Worm (Caenorhabditis elegans) whole organism, L1 larva: ENCODE data around the gene R07D5.2.

Source experiments
- C04F5.9 ChIP-seq: sonication (generic microtip); optimal IDR thresholded peaks from 2 replicates; lab custom pipeline; 2016; ENCODE audit warnings: missing genetic modification characterization, missing compliant biosample characterization
- ama-1 ChIP-seq: fragments of 150-350 bp; optimal IDR thresholded peaks from 2 replicates; lab custom pipeline; 2014
- blmp-1 ChIP-seq: fragments of 150-350 bp; optimal IDR thresholded peaks from 2 replicates; lab custom pipeline; 2014; ENCODE audit warnings: missing biosample characterization, missing genetic modification characterization
- ceh-82 ChIP-seq, 3 experiments: fragments of 150-350 bp in 1 of 3; sonication (generic microtip) in 2 of 3; optimal IDR thresholded peaks; 2 replicates each; lab custom pipeline; 2014 to 2017; ENCODE audit warnings: missing biosample characterization in 3 of 3, missing genetic modification characterization in 3 of 3
- ceh-88 ChIP-seq: fragments of 200-800 bp; sonication (Bioruptor generic); IDR thresholded peaks from 2 replicates; pipeline ENCODE4 v1.3.6; 2022; ENCODE audit warnings: missing genetic modification characterization, missing compliant biosample characterization
- ceh-90 ChIP-seq: sonication (generic microtip); optimal IDR thresholded peaks from 2 replicates; lab custom pipeline; 2016; ENCODE audit warnings: missing genetic modification characterization, missing compliant biosample characterization
- dpl-1 ChIP-seq, 3 experiments: fragments of 150-350 bp in 2 of 3; sonication (generic microtip) in 1 of 3; optimal IDR thresholded peaks; 2 replicates each; lab custom pipeline; 2014 to 2017; ENCODE audit warnings: missing biosample characterization in 3 of 3, missing genetic modification characterization in 3 of 3, missing genetic modification reagents in 3 of 3
- efl-1 ChIP-seq, 4 experiments: fragments of 150-350 bp; optimal IDR thresholded peaks in 3 of 4; peaks in 1 of 4; 1 replicate in 1 of 4; 2 replicates in 3 of 4; lab custom pipeline; 2014; ENCODE audit warnings: missing biosample characterization in 2 of 4, missing genetic modification characterization in 2 of 4, missing genetic modification reagents in 2 of 4
- efl-3 ChIP-seq: fragments of 200-800 bp; sonication (Bioruptor generic); optimal IDR thresholded peaks from 2 replicates; lab custom pipeline; 2018; ENCODE audit warnings: mild to moderate bottlenecking, missing genetic modification characterization, missing compliant biosample characterization
- egl-13 ChIP-seq: sonication (generic microtip); optimal IDR thresholded peaks from 2 replicates; lab custom pipeline; 2016; ENCODE audit warnings: missing genotype, missing genetic modification reagents, missing genetic modification characterization, missing compliant biosample characterization
- fos-1 ChIP-seq: fragments of 150-350 bp; optimal IDR thresholded peaks from 2 replicates; lab custom pipeline; 2014; ENCODE audit warnings: missing biosample characterization, missing genetic modification characterization
- grh-1 ChIP-seq: fragments of 200-800 bp; sonication (Bioruptor generic); IDR thresholded peaks from 2 replicates; pipeline ENCODE4 v1.3.6; 2022; ENCODE audit warnings: missing genetic modification reagents, missing genetic modification characterization, missing compliant biosample characterization
- hlh-17 ChIP-seq: fragments of 200-800 bp; sonication (Bioruptor generic); optimal IDR thresholded peaks from 2 replicates; lab custom pipeline; 2018; ENCODE audit warnings: missing genetic modification characterization, mild to moderate bottlenecking, missing compliant biosample characterization, moderate library complexity, borderline replicate concordance
- irx-1 ChIP-seq: sonication (generic microtip); optimal IDR thresholded peaks from 2 replicates; lab custom pipeline; 2016; ENCODE audit warnings: missing genetic modification characterization, missing compliant biosample characterization
- isw-1 ChIP-seq: fragments of 200-800 bp; sonication (Bioruptor generic); IDR thresholded peaks from 2 replicates; pipeline ENCODE4 v1.3.6; 2022; ENCODE audit warnings: missing genetic modification characterization, missing compliant biosample characterization
- jun-1 ChIP-seq: fragments of 150-350 bp; optimal IDR thresholded peaks from 2 replicates; lab custom pipeline; 2014; ENCODE audit warnings: missing biosample characterization, missing genetic modification reagents, missing genetic modification characterization
- lin-13 ChIP-seq: fragments of 150-350 bp; optimal IDR thresholded peaks from 2 replicates; lab custom pipeline; 2014; ENCODE audit warnings: missing biosample characterization, missing genetic modification reagents, missing genetic modification characterization
- lin-14 ChIP-seq: fragments of 200-800 bp; sonication (Bioruptor generic); optimal IDR thresholded peaks from 2 replicates; lab custom pipeline; 2018; ENCODE audit warnings: mild to moderate bottlenecking, missing genetic modification characterization, moderate library complexity, missing compliant biosample characterization
- lin-15B ChIP-seq: fragments of 150-350 bp; sonication (generic microtip); optimal IDR thresholded peaks from 3 replicates; lab custom pipeline; 2014; ENCODE audit warnings: missing biosample characterization, missing genetic modification characterization
- lin-35 ChIP-seq, 2 experiments: fragments of 150-350 bp; optimal IDR thresholded peaks; 2 replicates each; lab custom pipeline; 2014; ENCODE audit warnings: missing biosample characterization in 2 of 2, missing genetic modification characterization in 2 of 2, missing genetic modification reagents in 2 of 2
- lin-39 ChIP-seq: fragments of 150-350 bp; optimal IDR thresholded peaks from 2 replicates; lab custom pipeline; 2014; ENCODE audit warnings: missing biosample characterization, missing genetic modification reagents, missing genetic modification characterization
- lsy-2 ChIP-seq, 2 experiments: fragments of 150-350 bp; optimal IDR thresholded peaks; 2 replicates each; lab custom pipeline; 2014; ENCODE audit warnings: missing biosample characterization in 2 of 2, missing genetic modification characterization in 2 of 2
- mdl-1 ChIP-seq, 2 experiments: fragments of 150-350 bp; optimal IDR thresholded peaks; 2 replicates each; lab custom pipeline; 2014 to 2017; ENCODE audit warnings: missing biosample characterization in 2 of 2, missing genetic modification characterization in 2 of 2, inconsistent platforms in 1 of 2
- mef-2 ChIP-seq: fragments of 150-350 bp; optimal IDR thresholded peaks from 2 replicates; lab custom pipeline; 2014; ENCODE audit warnings: missing biosample characterization, missing genetic modification characterization
- mep-1 ChIP-seq: fragments of 150-350 bp; optimal IDR thresholded peaks from 2 replicates; lab custom pipeline; 2014; ENCODE audit warnings: missing biosample characterization, missing genetic modification characterization
- nhr-11 ChIP-seq: fragments of 150-350 bp; optimal IDR thresholded peaks from 2 replicates; lab custom pipeline; 2014; ENCODE audit warnings: missing biosample characterization, missing genetic modification characterization
- nhr-19 ChIP-seq: fragments of 200-800 bp; sonication (Bioruptor generic); conservative IDR thresholded peaks from 2 replicates; pipeline ENCODE4 v1.3.6; 2022; ENCODE audit warnings: missing genetic modification characterization, missing compliant biosample characterization
- nhr-237 ChIP-seq: fragments of 150-350 bp; optimal IDR thresholded peaks from 2 replicates; lab custom pipeline; 2014; ENCODE audit warnings: missing biosample characterization, missing genetic modification characterization
- nhr-47 ChIP-seq: sonication (generic microtip); optimal IDR thresholded peaks from 2 replicates; lab custom pipeline; 2016; ENCODE audit warnings: mild to moderate bottlenecking, missing genetic modification characterization, moderate library complexity, missing compliant biosample characterization
- nhr-71 ChIP-seq: sonication (generic microtip); optimal IDR thresholded peaks from 2 replicates; lab custom pipeline; 2016; ENCODE audit warnings: mild to moderate bottlenecking, missing genetic modification characterization, moderate library complexity, missing compliant biosample characterization
- nhr-76 ChIP-seq: sonication (generic microtip); optimal IDR thresholded peaks from 2 replicates; lab custom pipeline; 2017; ENCODE audit warnings: missing biosample characterization, missing genetic modification characterization
- nhr-77 ChIP-seq: fragments of 150-350 bp; optimal IDR thresholded peaks from 2 replicates; lab custom pipeline; 2014; ENCODE audit warnings: missing biosample characterization, missing genetic modification characterization
- nhr-90 ChIP-seq: sonication (generic microtip); optimal IDR thresholded peaks from 2 replicates; lab custom pipeline; 2016; ENCODE audit warnings: mild to moderate bottlenecking, missing genetic modification characterization, missing compliant biosample characterization; ENCODE audit not compliant: poor library complexity
- pag-3 ChIP-seq: sonication (generic microtip); optimal IDR thresholded peaks from 2 replicates; lab custom pipeline; 2017; ENCODE audit warnings: missing genetic modification characterization, mild to moderate bottlenecking, missing compliant biosample characterization, antibody characterized with exemption, borderline replicate concordance; ENCODE audit not compliant: insufficient read depth
- rnt-1 ChIP-seq: sonication (generic microtip); optimal IDR thresholded peaks from 2 replicates; lab custom pipeline; 2016; ENCODE audit warnings: mild to moderate bottlenecking, missing genetic modification characterization, moderate library complexity, missing compliant biosample characterization
- snu-23 ChIP-seq: sonication (generic microtip); optimal IDR thresholded peaks from 2 replicates; lab custom pipeline; 2016; ENCODE audit warnings: missing genetic modification characterization, missing compliant biosample characterization
- swsn-7 ChIP-seq: sonication (generic microtip); optimal IDR thresholded peaks from 2 replicates; lab custom pipeline; 2016; ENCODE audit warnings: missing genetic modification characterization, missing compliant biosample characterization
- tbx-2 ChIP-seq: sonication (generic microtip); optimal IDR thresholded peaks from 2 replicates; lab custom pipeline; 2016; ENCODE audit warnings: missing genetic modification characterization, missing compliant biosample characterization
- unc-30 ChIP-seq: sonication (generic microtip); optimal IDR thresholded peaks from 2 replicates; lab custom pipeline; 2017; ENCODE audit warnings: missing biosample characterization, missing genetic modification characterization
- unc-62 ChIP-seq: fragments of 150-350 bp; optimal IDR thresholded peaks from 2 replicates; lab custom pipeline; 2014; ENCODE audit warnings: missing biosample characterization, missing genetic modification reagents, missing genetic modification characterization
- xbp-1 ChIP-seq: sonication (generic microtip); optimal IDR thresholded peaks from 2 replicates; lab custom pipeline; 2016; ENCODE audit warnings: missing genetic modification characterization, missing compliant biosample characterization
- zag-1 ChIP-seq: fragments of 150-350 bp; optimal IDR thresholded peaks from 2 replicates; lab custom pipeline; 2014; ENCODE audit warnings: missing biosample characterization, missing genetic modification characterization
- zip-4 ChIP-seq: fragments of 200-800 bp; sonication (Bioruptor generic); optimal IDR thresholded peaks from 2 replicates; lab custom pipeline; 2018; ENCODE audit warnings: mild to moderate bottlenecking, missing genetic modification characterization, moderate library complexity, missing compliant biosample characterization
- ztf-11 ChIP-seq, 2 experiments: sonication (generic microtip); optimal IDR thresholded peaks; 2 replicates each; lab custom pipeline; 2016 to 2017; ENCODE audit warnings: missing genetic modification characterization in 2 of 2, missing biosample characterization in 1 of 2, missing compliant biosample characterization in 1 of 2
- ztf-4 ChIP-seq: fragments of 150-350 bp; optimal IDR thresholded peaks from 2 replicates; lab custom pipeline; 2014; ENCODE audit warnings: missing biosample characterization, missing genetic modification characterization

R07D5.2 gene

DNA sequence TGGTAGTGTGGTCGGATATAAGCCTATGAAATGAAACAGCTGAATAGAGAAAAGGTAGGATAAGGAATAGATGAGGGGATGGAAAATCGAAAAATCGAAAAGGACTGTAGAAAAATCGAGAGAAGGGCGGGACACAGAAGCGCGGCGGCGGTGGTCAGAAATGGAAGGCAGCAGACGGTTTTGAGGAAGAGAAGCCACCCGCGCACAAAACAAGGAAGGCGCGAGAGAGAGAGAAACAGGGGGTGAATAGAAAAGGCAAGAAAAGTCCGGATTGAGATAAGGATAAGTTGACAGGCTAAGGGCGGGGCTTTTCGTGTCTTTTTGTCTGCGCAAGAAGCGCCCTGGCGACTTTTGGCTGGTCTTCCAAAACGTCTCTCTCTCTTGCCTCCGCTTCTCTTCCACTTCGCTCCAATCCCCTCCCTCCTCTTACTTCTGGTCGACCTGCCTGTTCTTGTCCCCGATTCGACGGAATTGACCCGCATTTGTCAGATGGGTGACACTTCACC, 8.6 kb downstream of the R07D5.2 start, which contains the start of gene mlt-9:
Gene mlt-9, minus strand, starts transcription at position 51 of the 506 bp plus-strand sequence.
- TF ChIP-seq blmp-1 (tag; lab: Kevin White, UChicago) (peak; percentile 54), ceh-88 (no peak)

ce11 chrX:15104963-15105493, 11.4 kb downstream of the R07D5.2 start:
- TF ChIP-seq jun-1 (tag; lab: Kevin White, UChicago), result no peak
- peak; percentile 94 for TF ChIP-seq blmp-1 (tag; lab: Kevin White, UChicago)
- TF ChIP-seq ztf-4 (tag; lab: Kevin White, UChicago), result no peak

DNA sequence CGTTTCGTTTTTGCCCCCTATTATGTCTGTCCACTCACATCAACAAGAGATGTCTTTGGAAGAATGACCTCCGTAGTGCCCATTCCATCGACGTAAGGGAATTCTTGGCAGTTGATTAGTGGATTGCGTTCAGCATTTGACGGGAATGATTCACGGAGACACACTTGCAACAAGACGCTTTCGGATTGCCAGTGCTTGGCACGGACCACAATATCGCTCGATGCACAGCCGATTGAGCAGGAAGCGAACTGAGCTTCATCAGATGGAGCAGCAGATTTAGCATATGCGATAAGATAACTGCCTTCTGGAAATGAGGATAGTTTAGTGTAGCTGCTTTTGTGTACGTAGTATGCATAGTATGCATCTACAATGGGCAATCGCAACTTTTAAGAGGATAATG, 12.9 kb downstream of the R07D5.2 start:
- TF ChIP-seq fos-1 (tag; lab: Kevin White, UChicago) (no peak), zag-1 (tag; lab: Kevin White, UChicago) (no peak), nhr-90 (tag; lab: Kevin White, UChicago) (no peak), efl-3 (no peak), nhr-237 (no peak), ztf-11 (tag; optimal IDR thresholded peaks at IDR 0.05; lab: Kevin White, UChicago) (no peak), C04F5.9 (no peak), xbp-1 (tag; lab: Kevin White, UChicago) (no peak), efl-1 (optimal IDR thresholded peaks at IDR 0.05; lab: Kevin White, UChicago) (no peak), efl-1 (GFP tag; optimal IDR thresholded peaks at IDR 0.05 in 1 of 2; lab: Kevin White, UChicago) (no peak), lin-15B (no peak), unc-62 (GFP tag; lab: Kevin White, UChicago) (no peak), nhr-77 (tag; lab: Kevin White, UChicago) (no peak), jun-1 (tag; lab: Kevin White, UChicago) (no peak), egl-13 (tag; lab: Kevin White, UChicago) (no peak), grh-1 (no peak), unc-30 (tag; lab: Kevin White, UChicago) (no peak), ama-1 (lab: Kevin White, UChicago) (no peak), zip-4 (no peak), lin-13 (GFP tag; lab: Kevin White, UChicago) (no peak)

DNA sequence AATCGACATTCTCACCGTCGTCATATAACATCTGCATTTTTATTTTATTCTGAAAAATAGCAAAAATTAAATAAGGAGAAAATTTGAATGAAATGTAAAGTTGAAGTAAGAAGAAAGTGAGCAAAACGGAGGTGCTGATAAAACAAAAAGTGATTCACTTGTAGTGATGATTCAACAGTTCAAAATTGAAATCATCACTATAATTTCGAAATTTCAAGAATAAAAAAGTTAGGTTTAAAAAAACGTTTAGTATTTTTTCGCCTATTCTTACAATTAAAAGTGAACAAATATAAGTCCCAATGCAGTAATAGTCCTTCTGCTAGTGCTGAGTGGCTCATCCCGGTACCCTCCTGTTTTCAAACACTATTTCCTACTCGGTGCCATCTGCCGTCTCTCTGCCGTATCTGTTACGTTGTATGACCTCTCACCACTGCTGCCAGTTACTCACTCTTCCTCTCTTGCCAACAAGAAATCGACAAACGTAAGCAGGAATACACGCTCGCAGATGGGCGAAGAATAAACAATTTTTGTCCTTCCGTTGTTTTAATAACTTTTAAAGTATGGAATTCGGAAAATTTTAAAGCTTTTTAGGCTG, 15.9 kb downstream of the R07D5.2 start, which contains the start of gene dhhc-1:
Gene dhhc-1, minus strand, starts transcription at position 51 of the 595 bp plus-strand sequence.
- TF ChIP-seq nhr-19, result peak; percentile 35; the same call in 1 of the 2 replicates
- TF ChIP-seq hlh-17, result no peak
- TF ChIP-seq lsy-2 (tag; optimal IDR thresholded peaks at IDR 0.05; lab: Kevin White, UChicago), result peak in 1 of 2 experiments; percentile 15
- TF ChIP-seq ceh-90 (tag; lab: Kevin White, UChicago), result no peak
- peak; percentile 63 for TF ChIP-seq pag-3
- no peak for TF ChIP-seq nhr-76
- peak; percentile 25 for TF ChIP-seq lin-39 (tag; lab: Kevin White, UChicago)
- peak; percentile 31 for TF ChIP-seq tbx-2 (tag; lab: Kevin White, UChicago)
- peak; percentile 48 for TF ChIP-seq mep-1 (tag; lab: Kevin White, UChicago)
- TF ChIP-seq irx-1 (tag; lab: Kevin White, UChicago), result no peak
- TF ChIP-seq lin-14 (GFP tag; lab: Kevin White, UChicago), result peak; percentile 84
- TF ChIP-seq isw-1, result no peak; the same call in 1 of the 2 replicates
- TF ChIP-seq mef-2, result no peak
- TF ChIP-seq nhr-71 (tag; lab: Kevin White, UChicago), result peak; percentile 60
- TF ChIP-seq rnt-1, result peak; percentile 28
- TF ChIP-seq xbp-1 (tag; lab: Kevin White, UChicago), result peak; percentile 24
- peak; percentile 19 to 60 (median 28) for TF ChIP-seq ceh-82 (tag; optimal IDR thresholded peaks at IDR 0.05; lab: Kevin White, UChicago)
- TF ChIP-seq nhr-11 (tag; lab: Kevin White, UChicago), result no peak
- peak; percentile 16 to 24 for TF ChIP-seq lin-35 (GFP tag; optimal IDR thresholded peaks at IDR 0.05; lab: Kevin White, UChicago)
- peak in 1 of 2 experiments; percentile 30 for TF ChIP-seq efl-1 (optimal IDR thresholded peaks at IDR 0.05; lab: Kevin White, UChicago)
- no peak for TF ChIP-seq efl-1 (GFP tag; optimal IDR thresholded peaks at IDR 0.05 in 1 of 2; lab: Kevin White, UChicago)
- peak; percentile 68 for TF ChIP-seq snu-23
- TF ChIP-seq swsn-7 (tag; lab: Kevin White, UChicago), result peak; percentile 50
- TF ChIP-seq dpl-1 (GFP tag; optimal IDR thresholded peaks at IDR 0.05; lab: Kevin White, UChicago), result peak in 1 of 3 experiments; percentile 6
- peak in 1 of 2 experiments; percentile 24 for TF ChIP-seq mdl-1 (tag; optimal IDR thresholded peaks at IDR 0.05; lab: Kevin White, UChicago)
- peak; percentile 29 for TF ChIP-seq nhr-47
- TF ChIP-seq unc-62 (GFP tag; lab: Kevin White, UChicago), result no peak
- TF ChIP-seq blmp-1 (tag; lab: Kevin White, UChicago), result peak; percentile 42
